Fruit fly (Drosophila melanogaster): ENCODE measurements around the gene Art6.
A peak's percentile ranks its signal among the peaks of the same experiment; 100 is the strongest.

Art6 gene

DNA sequence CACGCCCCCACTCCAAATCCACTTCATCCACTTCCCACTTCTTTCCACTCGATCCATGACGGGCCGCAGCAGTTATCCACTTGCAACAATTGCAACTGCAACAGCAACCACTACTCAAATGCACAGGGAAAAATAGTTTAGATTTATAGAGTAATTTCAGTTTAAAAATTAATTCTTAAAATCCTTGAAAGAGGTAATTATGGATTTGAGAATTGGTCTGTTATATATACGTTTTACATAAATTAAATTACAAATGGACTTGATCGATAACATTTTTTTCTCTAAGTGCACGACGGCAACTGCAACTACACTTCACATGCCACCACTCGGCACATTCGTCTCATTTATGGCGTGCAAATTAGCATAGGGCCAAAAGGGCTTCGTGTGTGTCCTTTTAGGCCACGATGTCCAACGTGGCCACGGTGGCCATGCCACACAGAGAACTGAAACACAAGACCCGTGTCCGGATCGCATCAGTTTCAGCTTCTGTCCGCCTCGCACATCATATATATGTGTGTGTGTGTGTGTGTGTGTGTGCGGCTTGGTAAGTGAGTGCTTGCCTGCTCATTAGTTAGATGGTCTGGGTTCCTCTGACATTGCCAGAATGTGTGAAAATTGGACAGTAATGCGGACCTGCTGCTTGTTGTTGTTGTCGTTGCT lies 39.4 kb upstream of the Art6 start (continued):
- TF ChIP-seq CG11504 (tag; optimal IDR thresholded peaks at IDR 0.05), result peak; percentile 78
- TF ChIP-seq Lim3 (GFP tag; IDR thresholded peaks at IDR 0.05), result no peak
- peak; percentile 95 for TF ChIP-seq fd102C (GFP tag; optimal IDR thresholded peaks at IDR 0.05)
- peak; percentile 33 for TF ChIP-seq run (tag; optimal IDR thresholded peaks at IDR 0.05)
- peak; percentile 78 for TF ChIP-seq fd96Cb (tag; optimal IDR thresholded peaks at IDR 0.05)
- peak; percentile 30; the same call in 1 of the 3 replicates for TF ChIP-seq ken (GFP tag; IDR thresholded peaks at IDR 0.05)
- no peak for TF ChIP-seq MBD-R2 (GFP tag; IDR thresholded peaks at IDR 0.05)
- no peak for TF ChIP-seq pho (GFP tag; optimal IDR thresholded peaks at IDR 0.05)
- peak; percentile 47; the same call in 1 of the 3 replicates for TF ChIP-seq H15 (GFP tag; IDR thresholded peaks at IDR 0.05)
- TF ChIP-seq Sin3A (optimal IDR thresholded peaks at IDR 0.05), result no peak
- TF ChIP-seq CkIIα-i1 (GFP tag; IDR thresholded peaks at IDR 0.05), result no peak
- no peak for TF ChIP-seq CG42726 (GFP tag; IDR thresholded peaks at IDR 0.05; ENCODE audit: partially characterized antibody)
- TF ChIP-seq CG9797 (GFP tag; optimal IDR thresholded peaks at IDR 0.05), result no peak
- peak; percentile 49; the same call in 1 of the 2 replicates for TF ChIP-seq CG11247 (GFP tag; IDR thresholded peaks at IDR 0.05)
- peak; percentile 74 for TF ChIP-seq CG18476 (GFP tag; optimal IDR thresholded peaks at IDR 0.05)
- TF ChIP-seq repo (GFP tag; optimal IDR thresholded peaks at IDR 0.05), result no peak
- TF ChIP-seq gcm2 (GFP tag; optimal IDR thresholded peaks at IDR 0.05), result no peak
- no peak for TF ChIP-seq HmgD (GFP tag; optimal IDR thresholded peaks at IDR 0.05)
- TF ChIP-seq CG17912 (GFP tag; optimal IDR thresholded peaks at IDR 0.05), result no peak
- no peak for TF ChIP-seq ato (GFP tag; IDR thresholded peaks at IDR 0.05; ENCODE audit: partially characterized antibody)
- peak; percentile 39 for TF ChIP-seq Usf (GFP tag; optimal IDR thresholded peaks at IDR 0.05)
- no peak for TF ChIP-seq Hr39 (optimal IDR thresholded peaks at IDR 0.05)
- TF ChIP-seq CG14710 (tag; optimal IDR thresholded peaks at IDR 0.05), result peak; percentile 89
- no peak for TF ChIP-seq Dip2 (GFP tag; IDR thresholded peaks at IDR 0.05)
- TF ChIP-seq zfh2 (GFP tag; optimal IDR thresholded peaks at IDR 0.05), result no peak
- peak; percentile 16 for TF ChIP-seq trh (GFP tag; optimal IDR thresholded peaks at IDR 0.05)
- peak; percentile 55 for TF ChIP-seq croc (GFP tag; conservative IDR thresholded peaks at IDR 0.05)
- peak; percentile 47; the same call in 1 of the 2 replicates for TF ChIP-seq CG32767 (GFP tag; IDR thresholded peaks at IDR 0.05)
- no peak for TF ChIP-seq cas (GFP tag; IDR thresholded peaks at IDR 0.05)
- no peak for TF ChIP-seq ap (GFP tag; IDR thresholded peaks at IDR 0.05)
- TF ChIP-seq kay (GFP tag; optimal IDR thresholded peaks at IDR 0.05), result peak; percentile 5
- TF ChIP-seq CTCF (GFP tag; optimal IDR thresholded peaks at IDR 0.05), result no peak
- no peak for TF ChIP-seq CG4282 (GFP tag; optimal IDR thresholded peaks at IDR 0.05)
- peak; percentile 62 for TF ChIP-seq CG10462 (GFP tag; optimal IDR thresholded peaks at IDR 0.05)
- TF ChIP-seq CG15601 (tag; optimal IDR thresholded peaks at IDR 0.05), result peak; percentile 47
- TF ChIP-seq Mrtf (GFP tag; IDR thresholded peaks at IDR 0.05), result no peak
- TF ChIP-seq MTF-1 (GFP tag; optimal IDR thresholded peaks at IDR 0.05; ENCODE audit: borderline replicate concordance), result no peak
- peak; percentile 33 for TF ChIP-seq Dip3 (GFP tag; optimal IDR thresholded peaks at IDR 0.05)
- TF ChIP-seq Ets97D (GFP tag; optimal IDR thresholded peaks at IDR 0.05), result peak; percentile 4
- no peak for TF ChIP-seq CG10321 (GFP tag; IDR thresholded peaks at IDR 0.05)
- TF ChIP-seq Fer3 (tag; optimal IDR thresholded peaks at IDR 0.05), result peak; percentile 3
- peak; percentile 52 for TF ChIP-seq CG30431 (GFP tag; optimal IDR thresholded peaks at IDR 0.05)
- TF ChIP-seq dm (GFP tag; optimal IDR thresholded peaks at IDR 0.05), result peak; percentile 49
- peak; percentile 83 for TF ChIP-seq CG4360 (GFP tag; IDR thresholded peaks at IDR 0.05)
- peak; percentile 79 for TF ChIP-seq nmo (GFP tag; optimal IDR thresholded peaks at IDR 0.05)
- TF ChIP-seq Neu2 (GFP tag; optimal IDR thresholded peaks at IDR 0.05; ENCODE audit: borderline replicate concordance), result peak; percentile 70
- no peak for TF ChIP-seq CG31224 (GFP tag; IDR thresholded peaks at IDR 0.05)
- TF ChIP-seq crp (GFP tag; optimal IDR thresholded peaks at IDR 0.05), result no peak
- TF ChIP-seq CG12071 (GFP tag; optimal IDR thresholded peaks at IDR 0.05), result no peak
- no peak for TF ChIP-seq chinmo (GFP tag; IDR thresholded peaks at IDR 0.05; ENCODE audit: partially characterized antibody)
- TF ChIP-seq Hey (tag; optimal IDR thresholded peaks at IDR 0.05), result no peak
- peak; percentile 70 for TF ChIP-seq CG7839 (tag; optimal IDR thresholded peaks at IDR 0.05)
